6 worm cellular contexts compared by ENCODE assay signal in the genomic region with DNA sequence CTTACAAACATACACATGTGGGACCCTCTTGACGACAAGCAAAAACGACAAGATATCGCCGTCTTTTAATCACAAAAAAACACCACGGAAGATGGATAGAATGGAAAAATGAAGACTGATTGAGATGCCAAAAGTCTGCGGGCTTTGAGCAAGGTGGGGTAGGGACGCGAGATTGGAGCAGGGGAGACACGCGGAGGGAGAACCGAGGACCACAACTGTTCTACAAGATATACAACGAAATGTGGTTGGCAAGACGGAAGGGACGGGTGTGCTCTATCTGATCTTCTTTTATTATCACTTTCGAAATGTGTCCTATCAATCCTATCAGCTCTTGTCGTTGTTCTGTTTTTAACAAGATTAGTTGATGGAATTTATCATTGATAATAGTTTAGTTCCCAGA.
A peak's percentile ranks its signal among the peaks of the same experiment; 100 is the strongest.
TF ChIP-seq lines count a peak whose summit lies in the region.

No protein-coding gene starts in this region.

TF ChIP-seq in whole organism, L1 larva, 84 proteins besides CTCF, POLR2A, EP300 and RAD21 (continues in another document):
- TF ChIP-seq C04F5.9 (tag; optimal IDR thresholded peaks at IDR 0.05; lab: Kevin White, UChicago) (no peak), isw-1 (GFP tag; IDR thresholded peaks at IDR 0.05; lab: Robert Waterston, UW) (no peak), nhr-84 (tag; optimal IDR thresholded peaks at IDR 0.05; lab: Kevin White, UChicago) (no peak), mef-2 (tag; optimal IDR thresholded peaks at IDR 0.05; lab: Kevin White, UChicago) (no peak), mab-9 (GFP tag; IDR thresholded peaks at IDR 0.05; lab: Robert Waterston, UW) (no peak), ceh-90 (tag; optimal IDR thresholded peaks at IDR 0.05; lab: Kevin White, UChicago) (no peak), ceh-8 (GFP tag; optimal IDR thresholded peaks at IDR 0.05; lab: Kevin White, UChicago) (no peak), hlh-4 (tag; optimal IDR thresholded peaks at IDR 0.05; lab: Kevin White, UChicago) (no peak), nhr-71 (tag; optimal IDR thresholded peaks at IDR 0.05; lab: Kevin White, UChicago) (peak; percentile 11), xbp-1 (tag; optimal IDR thresholded peaks at IDR 0.05; lab: Kevin White, UChicago) (no peak), lin-14 (GFP tag; optimal IDR thresholded peaks at IDR 0.05; lab: Kevin White, UChicago) (peak; percentile 75), ztf-11 (tag; optimal IDR thresholded peaks at IDR 0.05; lab: Kevin White, UChicago) (no peak), swsn-7 (tag; optimal IDR thresholded peaks at IDR 0.05; lab: Kevin White, UChicago) (no peak), rnt-1 (tag; optimal IDR thresholded peaks at IDR 0.05; lab: Kevin White, UChicago) (peak; percentile 29), nhr-20 (tag; optimal IDR thresholded peaks at IDR 0.05; lab: Kevin White, UChicago) (no peak)

TF ChIP-seq in whole organism, L2 larva, 48 proteins besides CTCF, POLR2A, EP300 and RAD21:
- TF ChIP-seq sma-9 (GFP tag; optimal IDR thresholded peaks at IDR 0.05; lab: Kevin White, UChicago) (peak; percentile 21), sma-9 (tag; optimal IDR thresholded peaks at IDR 0.05; lab: Kevin White, UChicago) (no peak), F13H6.1 (tag; optimal IDR thresholded peaks at IDR 0.05; lab: Kevin White, UChicago) (peak; percentile 44), peb-1 (tag; optimal IDR thresholded peaks at IDR 0.05; lab: Kevin White, UChicago) (no peak), aly-2 (tag; optimal IDR thresholded peaks at IDR 0.05; lab: Kevin White, UChicago) (no peak)

TF ChIP-seq in whole organism, L3 larva, 47 proteins besides CTCF, POLR2A, EP300 and RAD21:
- TF ChIP-seq nhr-12 (tag; optimal IDR thresholded peaks at IDR 0.05; lab: Kevin White, UChicago) (no peak), nfya-1 (tag; optimal IDR thresholded peaks at IDR 0.05; lab: Kevin White, UChicago; ENCODE audit: insufficient read depth) (peak; percentile 22), lin-39 (tag; optimal IDR thresholded peaks at IDR 0.05; lab: Kevin White, UChicago) (peak; percentile 24), fkh-10 (GFP tag; optimal IDR thresholded peaks at IDR 0.05; lab: Kevin White, UChicago) (peak; percentile 63)

TF ChIP-seq in whole organism, L4 larva, 104 proteins besides CTCF, POLR2A, EP300 and RAD21:
- no peak for TF ChIP-seq zip-2 (tag; optimal IDR thresholded peaks at IDR 0.05; lab: Kevin White, UChicago)
- TF ChIP-seq fkh-10 (GFP tag; optimal IDR thresholded peaks at IDR 0.05; lab: Kevin White, UChicago) = peak; percentile 75
- TF ChIP-seq daf-16 (GFP tag; optimal IDR thresholded peaks at IDR 0.05; lab: Kevin White, UChicago) = peak in 1 of 2 experiments; percentile 84
- no peak for TF ChIP-seq daf-16 (tag; optimal IDR thresholded peaks at IDR 0.05; lab: Kevin White, UChicago)
- TF ChIP-seq ama-1 (optimal IDR thresholded peaks at IDR 0.05; lab: Kevin White, UChicago) = no peak
- TF ChIP-seq jun-1 (tag; optimal IDR thresholded peaks at IDR 0.05; lab: Kevin White, UChicago) = no peak
- TF ChIP-seq unc-62 (GFP tag; optimal IDR thresholded peaks at IDR 0.05 in 1 of 2; lab: Kevin White, UChicago) = peak in 1 of 2 experiments; percentile 28
- TF ChIP-seq unc-62 (tag; optimal IDR thresholded peaks at IDR 0.05; lab: Kevin White, UChicago) = no peak
- no peak for TF ChIP-seq rbr-2 (tag; optimal IDR thresholded peaks at IDR 0.05; lab: Kevin White, UChicago)

TF ChIP-seq in whole organism, late embryonic, 69 proteins besides CTCF, POLR2A, EP300 and RAD21:
- no peak for TF ChIP-seq hlh-6 (tag; optimal IDR thresholded peaks at IDR 0.05; lab: Kevin White, UChicago)
- peak; percentile 4 for TF ChIP-seq sdc-2 (tag; optimal IDR thresholded peaks at IDR 0.05; lab: Kevin White, UChicago)
- TF ChIP-seq fkh-10 (GFP tag; optimal IDR thresholded peaks at IDR 0.05; lab: Kevin White, UChicago) = peak; percentile 41

TF ChIP-seq in whole organism, mixed stage, embryonic, 35 proteins besides CTCF, POLR2A, EP300 and RAD21:
- peak; percentile 63 for TF ChIP-seq hlh-1 (tag; optimal IDR thresholded peaks at IDR 0.05; lab: Kevin White, UChicago)
- TF ChIP-seq ceh-39 (tag; optimal IDR thresholded peaks at IDR 0.05; lab: Kevin White, UChicago) = no peak
